Worm (Caenorhabditis elegans) whole organism, mixed stage, embryonic: Measurements from ENCODE around the gene cyp-13B2.

Experiments
- M03D4.4 ChIP-seq: sonication (generic microtip); optimal IDR thresholded peaks from 2 replicates; lab custom pipeline; 2017; ENCODE audit warnings: mild to moderate bottlenecking, missing genetic modification characterization, missing compliant biosample characterization
- bed-3 ChIP-seq: fragments of 200-800 bp; sonication (Bioruptor generic); optimal IDR thresholded peaks from 3 replicates; lab custom pipeline; 2018; ENCODE audit warnings: mild to moderate bottlenecking, missing genetic modification characterization, moderate library complexity, missing compliant biosample characterization
- blmp-1 ChIP-seq: fragments of 150-350 bp; optimal IDR thresholded peaks from 2 replicates; lab custom pipeline; 2014; ENCODE audit warnings: missing biosample characterization, missing genetic modification characterization
- ceh-39 ChIP-seq: fragments of 150-350 bp; optimal IDR thresholded peaks from 2 replicates; lab custom pipeline; 2014; ENCODE audit warnings: missing biosample characterization, missing genetic modification characterization
- ceh-43 ChIP-seq: fragments of 200-800 bp; sonication (Bioruptor generic); optimal IDR thresholded peaks from 2 replicates; lab custom pipeline; 2018; ENCODE audit warnings: mild to moderate bottlenecking, missing genetic modification characterization, moderate library complexity, missing compliant biosample characterization
- ceh-83 ChIP-seq: fragments of 200-800 bp; sonication (Bioruptor generic); optimal IDR thresholded peaks from 2 replicates; lab custom pipeline; 2018; ENCODE audit warnings: mild to moderate bottlenecking, missing genetic modification characterization, missing compliant biosample characterization
- ces-1 ChIP-seq: fragments of 150-350 bp; optimal IDR thresholded peaks from 2 replicates; lab custom pipeline; 2014; ENCODE audit warnings: missing biosample characterization, missing genetic modification reagents, missing genetic modification characterization
- cnd-1 ChIP-seq: fragments of 200-800 bp; sonication (Bioruptor generic); optimal IDR thresholded peaks from 2 replicates; lab custom pipeline; 2018; ENCODE audit warnings: mild to moderate bottlenecking, missing genetic modification characterization, missing compliant biosample characterization
- drap-1 ChIP-seq: fragments of 200-800 bp; sonication (Bioruptor generic); optimal IDR thresholded peaks from 3 replicates; lab custom pipeline; 2018; ENCODE audit warnings: mild to moderate bottlenecking, missing genetic modification characterization, missing compliant biosample characterization
- elt-1 ChIP-seq: sonication (generic microtip); optimal IDR thresholded peaks from 2 replicates; lab custom pipeline; 2017; ENCODE audit warnings: missing genetic modification characterization, mild to moderate bottlenecking, missing compliant biosample characterization, antibody characterized with exemption, moderate library complexity, borderline replicate concordance; ENCODE audit not compliant: insufficient read depth
- elt-3 ChIP-seq: fragments of 150-350 bp; optimal IDR thresholded peaks from 2 replicates; lab custom pipeline; 2014; ENCODE audit warnings: missing biosample characterization, missing genetic modification characterization
- ham-2 ChIP-seq: fragments of 200-800 bp; sonication (Bioruptor generic); optimal IDR thresholded peaks from 2 replicates; lab custom pipeline; 2018; ENCODE audit warnings: mild to moderate bottlenecking, missing genetic modification characterization, missing compliant biosample characterization
- hlh-1 ChIP-seq: fragments of 150-350 bp; optimal IDR thresholded peaks from 2 replicates; lab custom pipeline; 2014; ENCODE audit warnings: missing biosample characterization, missing genetic modification reagents, missing genetic modification characterization
- lin-13 ChIP-seq: fragments of 150-350 bp; optimal IDR thresholded peaks from 2 replicates; lab custom pipeline; 2014; ENCODE audit warnings: missing biosample characterization, missing genetic modification characterization
- lsy-2 ChIP-seq: fragments of 150-350 bp; optimal IDR thresholded peaks from 2 replicates; lab custom pipeline; 2014; ENCODE audit warnings: missing biosample characterization, missing genetic modification characterization
- mep-1 ChIP-seq: fragments of 150-350 bp; optimal IDR thresholded peaks from 2 replicates; lab custom pipeline; 2017; ENCODE audit warnings: missing biosample characterization, missing genetic modification reagents, missing genetic modification characterization, inconsistent platforms
- mls-2 ChIP-seq: sonication (generic microtip); optimal IDR thresholded peaks from 2 replicates; lab custom pipeline; 2016; ENCODE audit warnings: mild to moderate bottlenecking, missing genetic modification characterization, moderate library complexity, missing compliant biosample characterization
- nhr-2 ChIP-seq: fragments of 150-350 bp; optimal IDR thresholded peaks from 2 replicates; lab custom pipeline; 2014; ENCODE audit warnings: missing biosample characterization, missing genetic modification characterization
- nhr-28 ChIP-seq: fragments of 150-350 bp; optimal IDR thresholded peaks from 2 replicates; lab custom pipeline; 2014; ENCODE audit warnings: missing biosample characterization, missing genetic modification characterization
- nhr-76 ChIP-seq: sonication (generic microtip); optimal IDR thresholded peaks from 2 replicates; lab custom pipeline; 2017; ENCODE audit warnings: missing biosample characterization, missing genetic modification characterization
- pha-4 ChIP-seq: fragments of 150-350 bp; optimal IDR thresholded peaks from 2 replicates; lab custom pipeline; 2018; ENCODE audit warnings: missing biosample characterization, missing genetic modification reagents, missing genetic modification characterization
- sem-2 ChIP-seq: fragments of 200-800 bp; sonication (Bioruptor generic); optimal IDR thresholded peaks from 2 replicates; lab custom pipeline; 2018; ENCODE audit warnings: mild to moderate bottlenecking, missing genetic modification characterization, missing compliant biosample characterization
- snpc-4 ChIP-seq: fragments of 150-350 bp; optimal IDR thresholded peaks from 2 replicates; lab custom pipeline; 2014; ENCODE audit warnings: missing biosample characterization, missing genetic modification characterization
- sptf-1 ChIP-seq: sonication (generic microtip); optimal IDR thresholded peaks from 2 replicates; lab custom pipeline; 2017; ENCODE audit warnings: mild to moderate bottlenecking, missing genetic modification characterization, moderate library complexity, missing compliant biosample characterization
- unc-62 ChIP-seq: fragments of 150-350 bp; optimal IDR thresholded peaks from 2 replicates; lab custom pipeline; 2014; ENCODE audit warnings: missing biosample characterization, missing genetic modification reagents, missing genetic modification characterization
- ztf-11 ChIP-seq: fragments of 150-350 bp; optimal IDR thresholded peaks from 2 replicates; lab custom pipeline; 2014; ENCODE audit warnings: missing biosample characterization, missing genetic modification characterization

cyp-13B2 gene

ce11 chrX:14213314-14213713 lies 12.1 kb upstream of the cyp-13B2 start:
- no peak for TF ChIP-seq bed-3
- no peak for TF ChIP-seq ceh-39 (tag; lab: Kevin White, UChicago)
- TF ChIP-seq pha-4 (tag; lab: Kevin White, UChicago), result no peak
- no peak for TF ChIP-seq elt-3 (tag; lab: Kevin White, UChicago)

- TF ChIP-seq hlh-1 (tag; lab: Kevin White, UChicago) (no peak), ham-2 (GFP tag; lab: Kevin White, UChicago) (no peak), lsy-2 (tag; lab: Kevin White, UChicago) (no peak), ces-1 (no peak), mep-1 (tag; lab: Kevin White, UChicago) (no peak), nhr-76 (tag; lab: Kevin White, UChicago) (no peak), ceh-43 (no peak)
Measured at ce11 chrX:14214520-14215023, 10.8 kb upstream of the cyp-13B2 start, which contains the start of gene K06G5.1. Gene K06G5.1, plus strand, starts transcription at chrX:14214973.

- TF ChIP-seq mep-1 (tag; lab: Kevin White, UChicago) (no peak), ztf-11 (tag; lab: Kevin White, UChicago) (no peak), M03D4.4 (tag; lab: Kevin White, UChicago) (no peak), ces-1 (no peak), pha-4 (tag; lab: Kevin White, UChicago) (no peak), hlh-1 (tag; lab: Kevin White, UChicago) (no peak), lin-13 (tag; lab: Kevin White, UChicago) (no peak)
Measured at ce11 chrX:14223156-14223555, 2.2 kb upstream of the cyp-13B2 start, which contains the start of gene K06G5.3. Gene K06G5.3, minus strand, starts transcription at chrX:14223256.

ce11 chrX:14228764-14229163 lies 3.4 kb downstream of the cyp-13B2 start:
- peak; percentile 66 for TF ChIP-seq ceh-83 (GFP tag; lab: Kevin White, UChicago)
- peak; percentile 28 for TF ChIP-seq M03D4.4 (tag; lab: Kevin White, UChicago)
- TF ChIP-seq hlh-1 (tag; lab: Kevin White, UChicago), result no peak
- no peak for TF ChIP-seq elt-1 (tag; lab: Kevin White, UChicago)

ce11 chrX:14229306-14229845 lies 4.0 kb downstream of the cyp-13B2 start:
- TF ChIP-seq sem-2 (GFP tag; lab: Kevin White, UChicago), result peak; percentile 18
- TF ChIP-seq cnd-1, result peak; percentile 33
- peak; percentile 36 for TF ChIP-seq drap-1 (GFP tag; lab: Kevin White, UChicago)
- peak; percentile 23 for TF ChIP-seq mls-2 (tag; lab: Kevin White, UChicago)
- peak; percentile 73 for TF ChIP-seq sptf-1 (tag; lab: Kevin White, UChicago)
- TF ChIP-seq M03D4.4 (tag; lab: Kevin White, UChicago), result peak; percentile 47
- peak; percentile 33 for TF ChIP-seq bed-3

- no peak for TF ChIP-seq nhr-2 (tag; lab: Kevin White, UChicago)
- TF ChIP-seq ceh-43, result no peak
- TF ChIP-seq unc-62 (GFP tag; lab: Kevin White, UChicago), result no peak
Measured at ce11 chrX:14231987-14232386, 6.6 kb downstream of the cyp-13B2 start.

ce11 chrX:14234366-14234765 lies 9.0 kb downstream of the cyp-13B2 start, which contains the start of gene srg-36:
Gene srg-36, minus strand, starts transcription at chrX:14234466.
- TF ChIP-seq ces-1, result no peak

- TF ChIP-seq ztf-11 (tag; lab: Kevin White, UChicago), result no peak
- no peak for TF ChIP-seq blmp-1 (tag; lab: Kevin White, UChicago)
- no peak for TF ChIP-seq nhr-28 (tag; lab: Kevin White, UChicago)
- no peak for TF ChIP-seq ceh-83 (GFP tag; lab: Kevin White, UChicago)
- TF ChIP-seq unc-62 (GFP tag; lab: Kevin White, UChicago), result no peak
- no peak for TF ChIP-seq nhr-2 (tag; lab: Kevin White, UChicago)
- no peak for TF ChIP-seq elt-1 (tag; lab: Kevin White, UChicago)
- no peak for TF ChIP-seq snpc-4 (tag; lab: Kevin White, UChicago)
- TF ChIP-seq drap-1 (GFP tag; lab: Kevin White, UChicago), result no peak
- TF ChIP-seq cnd-1, result no peak
- TF ChIP-seq pha-4 (tag; lab: Kevin White, UChicago), result no peak
- TF ChIP-seq, all 35 proteins: peak for 0
Measured at ce11 chrX:14234932-14235331, 9.6 kb downstream of the cyp-13B2 start, which contains the start of gene srg-37. Gene srg-37, minus strand, starts transcription at chrX:14235032.
